Fruit fly (Drosophila melanogaster): ENCODE measurements around the gene Faf2.

Gene Faf2

dm6 chr2L:18694724-18695105 is 13.8 kb downstream of the Faf2 start (continued):
- TF ChIP-seq Camta (GFP tag; optimal IDR thresholded peaks at IDR 0.05) (peak; percentile 13), dmrt99B (tag; optimal IDR thresholded peaks at IDR 0.05) (peak; percentile 41), CG10274 (GFP tag; optimal IDR thresholded peaks at IDR 0.05) (no peak), maf-S (GFP tag; optimal IDR thresholded peaks at IDR 0.05) (no peak), Opbp (GFP tag; IDR thresholded peaks at IDR 0.05; ENCODE audit: partially characterized antibody) (no peak), CG6791 (GFP tag; IDR thresholded peaks at IDR 0.05; ENCODE audit: partially characterized antibody) (no peak), CG17359 (tag; optimal IDR thresholded peaks at IDR 0.05) (peak; percentile 10), Hmr (GFP tag; optimal IDR thresholded peaks at IDR 0.05) (peak; percentile 16), grau (tag; optimal IDR thresholded peaks at IDR 0.05) (peak; percentile 14), mam (GFP tag; optimal IDR thresholded peaks at IDR 0.05) (peak; percentile 6), CG14014 (GFP tag; IDR thresholded peaks at IDR 0.05) (peak; percentile 37; the same call in 1 of the 2 replicates), CG32772 (GFP tag; IDR thresholded peaks at IDR 0.05) (no peak), CG11695 (GFP tag; IDR thresholded peaks at IDR 0.05) (peak; percentile 62), Xrp1 (GFP tag; IDR thresholded peaks at IDR 0.05) (peak; percentile 55), Ets65A (GFP tag) (peak; percentile 88), CG12104 (GFP tag; optimal IDR thresholded peaks at IDR 0.05) (no peak), Rfx (GFP tag; IDR thresholded peaks at IDR 0.05) (peak; percentile 80), bab2 (GFP tag; optimal IDR thresholded peaks at IDR 0.05) (peak; percentile 6), HLH3B (GFP tag; IDR thresholded peaks at IDR 0.05) (0 out of 2 replicates have a peak, but pooled peaks have one; percentile 19), ken (GFP tag; IDR thresholded peaks at IDR 0.05) (no peak), yki (optimal IDR thresholded peaks at IDR 0.05) (no peak), CG10979 (tag; optimal IDR thresholded peaks at IDR 0.05) (peak; percentile 8), CG10209 (GFP tag; optimal IDR thresholded peaks at IDR 0.05) (peak; percentile 4), Fer2 (tag; optimal IDR thresholded peaks at IDR 0.05) (no peak), Taf1 (GFP tag; IDR thresholded peaks at IDR 0.05) (0 out of 2 replicates have a peak, but pooled peaks have one; percentile 22), CG6689 (GFP tag; IDR thresholded peaks at IDR 0.05) (peak; percentile 50), lab (GFP tag; optimal IDR thresholded peaks at IDR 0.05) (peak; percentile 19), gem (tag; optimal IDR thresholded peaks at IDR 0.05) (peak; percentile 76), sens (GFP tag) (peak; percentile 89), Oaz (GFP tag; IDR thresholded peaks at IDR 0.05) (peak; percentile 49; the same call in 1 of the 2 replicates), CG7839 (tag; optimal IDR thresholded peaks at IDR 0.05) (peak; percentile 33), ssp (GFP tag; IDR thresholded peaks at IDR 0.05) (peak; percentile 30; the same call in 1 of the 2 replicates), sens-2 (GFP tag; IDR thresholded peaks at IDR 0.05) (peak; percentile 20; the same call in 1 of the 2 replicates), D19A (tag; optimal IDR thresholded peaks at IDR 0.05) (no peak), CG16863 (GFP tag; optimal IDR thresholded peaks at IDR 0.05) (peak; percentile 38), phol (tag; optimal IDR thresholded peaks at IDR 0.05) (peak; percentile 19), Hr51 (GFP tag; optimal IDR thresholded peaks at IDR 0.05) (peak in 1 of 2 experiments; percentile 50), CG14667 (GFP tag; IDR thresholded peaks at IDR 0.05) (0 out of 2 replicates have a peak, but pooled peaks have one; percentile 16), tgo (GFP tag; IDR thresholded peaks at IDR 0.05) (peak; percentile 53; the same call in 2 of the 3 replicates), CG18619 (GFP tag; optimal IDR thresholded peaks at IDR 0.05) (no peak), lmd (GFP tag; IDR thresholded peaks at IDR 0.05) (0 out of 2 replicates have a peak, but pooled peaks have one; percentile 36), CG11456 (GFP tag; IDR thresholded peaks at IDR 0.05) (0 out of 3 replicates have a peak, but pooled peaks have one; percentile 34), ham (GFP tag; IDR thresholded peaks at IDR 0.05) (no peak), btn (GFP tag; optimal IDR thresholded peaks at IDR 0.05) (no peak), ewg (GFP tag; optimal IDR thresholded peaks at IDR 0.05) (no peak), Atf3 (GFP tag; optimal IDR thresholded peaks at IDR 0.05) (no peak), Oli (tag; optimal IDR thresholded peaks at IDR 0.05) (peak; percentile 31), CG31224 (GFP tag; IDR thresholded peaks at IDR 0.05) (peak; percentile 9; the same call in 1 of the 2 replicates), ci (GFP tag; IDR thresholded peaks at IDR 0.05) (0 out of 3 replicates have a peak, but pooled peaks have one; percentile 39), hkb (optimal IDR thresholded peaks at IDR 0.05) (no peak), hkb (GFP tag; IDR thresholded peaks at IDR 0.05) (peak; percentile 63), Mad (GFP tag; optimal IDR thresholded peaks at IDR 0.05) (peak; percentile 11)
